Worm (Caenorhabditis elegans) whole organism, dauer: ENCODE results near the gene T27A10.2.

Experiments
- unc-62 ChIP-seq: sonication (generic microtip); optimal IDR thresholded peaks from 2 replicates; lab custom pipeline; 2017; ENCODE audit warnings: missing biosample characterization, missing genetic modification reagents, missing genetic modification characterization

Gene T27A10.2

DNA sequence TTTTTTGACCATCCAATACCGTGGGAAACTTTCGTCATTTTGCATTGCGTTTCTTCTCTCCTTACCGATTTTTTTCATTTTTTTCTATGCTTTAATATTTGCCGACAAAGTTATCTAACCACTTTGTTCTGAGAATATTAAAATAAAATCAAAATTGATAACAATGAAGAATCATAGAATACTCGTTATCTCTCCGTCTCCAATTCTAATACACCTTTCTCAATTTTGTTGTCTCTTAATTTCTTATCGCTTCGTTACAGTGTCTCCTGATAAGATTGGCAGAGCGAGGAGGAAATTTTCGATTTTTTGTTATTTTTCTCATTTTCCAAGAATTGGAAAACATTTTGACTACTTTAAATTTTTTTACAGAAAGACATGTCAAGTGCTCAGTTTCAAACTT, 9.5 kb upstream of the T27A10.2 start, which contains the start of gene ckc-1:
Gene ckc-1, plus strand, starts transcription at position 368 of the 400 bp plus-strand sequence.
- no peak for TF ChIP-seq unc-62 (GFP tag; lab: Kevin White, UChicago)

DNA sequence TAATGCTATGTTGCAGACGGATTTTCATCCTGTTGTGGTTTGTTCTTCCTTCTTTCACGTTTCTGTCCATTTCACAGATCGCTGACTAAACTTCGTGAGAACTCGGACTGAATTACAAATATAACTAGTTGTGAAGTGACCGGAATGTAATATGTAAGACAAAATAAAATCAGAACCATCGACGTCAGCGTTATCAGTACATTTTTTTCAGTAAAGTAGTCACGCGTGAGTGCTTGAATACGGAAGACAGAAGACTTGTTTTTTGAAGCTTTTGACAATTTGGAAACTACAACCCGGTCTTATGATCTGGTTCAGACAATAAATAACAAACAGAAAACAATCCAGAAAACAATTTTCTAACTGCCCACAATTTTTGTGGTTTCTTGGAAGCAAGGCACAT, 3.9 kb upstream of the T27A10.2 start:
- no peak for TF ChIP-seq unc-62 (GFP tag; lab: Kevin White, UChicago)

DNA sequence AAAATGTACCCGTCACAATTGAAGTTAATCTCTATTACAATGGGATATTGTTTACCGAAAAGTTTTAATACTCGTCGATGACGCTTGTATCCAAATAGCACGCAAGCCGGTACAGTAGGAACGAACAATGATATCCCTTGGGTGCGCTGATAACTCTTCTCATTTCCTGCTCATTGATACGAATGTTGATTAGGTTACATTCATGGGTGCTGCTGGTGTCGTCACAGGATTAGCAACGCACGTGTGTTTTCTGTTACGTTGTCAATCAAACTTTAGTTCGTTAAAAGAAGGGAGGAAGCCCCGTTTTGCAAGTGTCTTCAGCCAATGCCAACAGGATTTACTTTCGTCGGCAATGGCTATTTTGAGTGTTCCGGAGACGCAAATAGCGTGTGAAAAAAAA, 2.3 kb upstream of the T27A10.2 start:
- no peak for TF ChIP-seq unc-62 (GFP tag; lab: Kevin White, UChicago)

DNA sequence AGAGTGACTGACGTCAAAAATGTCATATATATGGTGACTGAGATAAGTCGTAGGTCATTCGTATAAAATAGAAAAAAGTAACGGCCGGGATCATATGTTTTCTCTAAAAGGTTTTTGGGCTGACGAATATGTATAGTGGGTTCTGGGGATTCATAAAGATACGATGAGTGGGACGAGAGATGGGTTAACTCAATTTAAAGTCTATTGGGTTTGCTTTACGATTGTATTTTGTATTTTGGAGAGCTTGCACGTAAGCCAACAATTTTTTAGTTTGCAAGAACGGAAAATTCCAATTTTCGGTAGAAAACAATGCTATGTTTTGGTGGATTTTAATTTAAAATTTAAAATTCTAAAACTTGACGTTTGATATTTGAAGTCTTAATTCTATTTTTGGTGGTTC, 1.3 kb upstream of the T27A10.2 start:
- no peak for TF ChIP-seq unc-62 (GFP tag; lab: Kevin White, UChicago)

DNA sequence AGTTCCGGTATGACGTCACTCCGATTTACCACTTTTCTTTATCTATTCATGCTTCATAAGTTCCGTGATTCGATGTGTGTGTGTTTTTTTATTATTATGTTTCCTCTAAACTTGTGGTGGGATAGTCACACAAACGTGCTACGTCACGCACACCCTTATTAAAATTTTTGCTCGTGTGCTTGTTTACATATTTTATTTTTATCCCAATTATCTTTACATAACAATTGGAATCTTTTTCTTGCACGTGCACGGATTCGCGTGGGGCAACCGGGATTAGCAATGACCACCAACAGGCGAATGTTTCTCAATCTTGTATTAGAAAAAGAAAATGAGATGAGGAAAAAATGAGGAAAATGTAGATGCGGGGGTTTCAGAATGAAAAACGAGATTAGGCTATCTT, 4.8 kb downstream of the T27A10.2 start:
- no peak for TF ChIP-seq unc-62 (GFP tag; lab: Kevin White, UChicago)

DNA sequence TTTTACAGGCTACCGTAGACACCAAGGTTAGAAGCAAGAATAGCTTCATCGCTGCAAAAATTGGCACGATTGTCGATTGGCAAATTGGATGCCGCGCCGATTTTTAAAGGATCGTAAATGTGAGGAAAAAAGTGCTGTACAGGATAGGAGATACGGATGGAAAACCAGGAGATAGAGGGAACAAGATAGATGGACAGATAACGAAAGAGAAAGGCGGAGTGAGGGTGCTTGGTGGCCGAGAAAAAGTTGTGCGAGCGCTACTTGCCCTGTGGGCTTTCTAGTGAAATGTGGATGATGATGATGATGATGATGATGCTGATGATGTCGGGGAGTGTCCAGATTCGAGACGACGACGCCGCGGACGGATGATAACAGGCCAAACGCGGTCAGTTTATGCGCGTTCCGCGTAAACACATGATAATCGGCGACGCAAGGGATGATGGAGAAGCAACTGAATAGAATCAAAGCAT, 10.6 kb downstream of the T27A10.2 start, which contains the start of gene T27A10.6:
Gene T27A10.6, minus strand, starts transcription at position 51 of the 470 bp plus-strand sequence.
- TF ChIP-seq unc-62 (GFP tag; lab: Kevin White, UChicago), result no peak

DNA sequence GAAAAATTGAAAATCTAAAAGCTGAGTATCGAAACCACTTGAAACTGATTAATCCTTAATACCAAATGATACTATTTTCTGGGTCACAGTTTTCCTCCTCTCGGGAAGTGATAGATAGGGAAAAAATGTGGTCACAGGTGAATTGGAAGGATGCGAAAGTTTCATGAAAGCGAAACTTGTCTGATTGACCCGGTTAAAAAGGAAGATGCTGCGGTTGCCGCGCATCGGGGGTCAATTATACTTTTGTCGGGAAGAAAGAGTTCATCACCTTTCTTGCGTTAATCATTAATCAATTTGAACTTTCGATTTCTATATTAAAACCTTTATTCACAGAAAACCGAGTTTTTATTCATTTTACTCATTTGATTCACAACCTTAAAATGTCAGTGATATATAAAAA, 11.2 kb downstream of the T27A10.2 start:
- TF ChIP-seq unc-62 (GFP tag; lab: Kevin White, UChicago), result no peak

DNA sequence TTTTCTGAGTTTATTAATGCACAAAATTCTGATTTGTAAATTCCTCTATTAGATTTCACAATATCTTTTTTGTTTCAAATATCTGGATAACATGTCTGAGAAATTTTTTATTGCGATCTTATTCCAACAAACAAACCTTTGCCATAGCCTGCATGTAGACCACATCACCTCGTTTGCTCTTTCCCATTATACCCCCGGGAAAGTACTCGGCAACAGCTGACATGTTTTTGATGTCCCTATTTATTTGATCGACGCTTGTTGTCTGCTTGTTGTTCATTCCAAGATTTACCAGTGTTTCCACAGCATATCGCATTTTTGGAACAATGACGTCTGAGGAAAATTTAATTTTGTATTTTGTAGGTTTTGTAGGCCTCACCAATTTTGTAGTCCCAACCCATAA, 14.1 kb downstream of the T27A10.2 start:
- TF ChIP-seq unc-62 (GFP tag; lab: Kevin White, UChicago), result no peak

DNA sequence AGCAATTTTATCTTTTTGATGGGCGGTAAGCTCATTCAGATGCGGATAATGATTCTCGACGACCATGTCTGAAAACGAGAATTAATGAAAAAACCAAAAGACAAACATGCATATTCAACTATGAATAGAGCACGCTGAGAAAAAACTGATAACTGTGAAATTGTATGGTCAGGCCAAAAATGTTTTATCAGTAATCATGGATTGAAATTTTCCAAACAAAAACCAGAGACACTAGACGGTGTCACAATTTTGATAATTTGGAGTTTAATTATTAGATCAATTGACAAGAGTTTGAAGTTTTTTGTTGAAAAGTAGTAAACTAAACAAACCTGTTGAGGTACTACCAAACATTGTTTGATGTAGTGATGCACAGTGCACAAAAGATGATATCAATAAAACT, 14.6 kb downstream of the T27A10.2 start, which contains the start of gene cgr-1:
Gene cgr-1, minus strand, starts transcription at position 68 of the 400 bp plus-strand sequence.
- no peak for TF ChIP-seq unc-62 (GFP tag; lab: Kevin White, UChicago)

DNA sequence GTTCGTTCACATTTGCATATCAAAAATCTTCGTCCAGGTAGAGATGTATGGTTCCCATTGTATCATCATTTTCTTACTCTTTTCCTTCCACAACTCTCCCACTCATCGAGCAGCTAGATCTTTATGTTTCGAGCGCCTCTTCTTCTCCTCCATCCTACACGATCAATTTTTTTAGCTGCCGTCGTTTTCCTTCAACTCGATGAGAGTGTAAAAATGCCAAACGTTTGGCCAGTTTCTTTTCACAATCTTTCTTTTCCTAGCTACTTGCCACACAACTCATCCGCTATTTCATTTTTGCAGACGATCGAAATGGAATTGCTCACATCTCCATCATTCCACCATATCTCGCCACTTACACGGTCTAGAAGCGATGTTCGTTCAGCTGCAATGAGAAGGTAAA, 15.8 kb downstream of the T27A10.2 start, which contains the start of gene C18B2.3:
Gene C18B2.3, plus strand, starts transcription at position 301 of the 400 bp plus-strand sequence.
- no peak for TF ChIP-seq unc-62 (GFP tag; lab: Kevin White, UChicago)

DNA sequence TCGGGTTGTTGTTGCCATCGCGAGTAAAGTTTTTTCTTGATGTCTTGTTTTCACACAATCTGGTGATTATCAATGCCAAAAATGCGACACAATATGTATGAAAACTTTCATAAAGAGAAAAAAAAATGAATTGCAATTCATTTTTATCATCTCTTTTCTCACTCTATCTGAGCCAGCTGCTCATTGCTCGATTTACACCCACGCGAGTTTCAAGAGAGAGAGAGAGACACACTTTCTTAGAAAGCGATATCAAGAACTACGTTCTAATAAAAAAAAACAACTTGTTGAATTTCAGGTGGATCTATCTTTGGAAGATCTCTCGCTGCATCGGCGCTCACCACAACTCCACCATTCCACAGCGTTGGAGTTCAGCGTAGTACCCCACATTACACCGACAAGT, 16.9 kb downstream of the T27A10.2 start:
- no peak for TF ChIP-seq unc-62 (GFP tag; lab: Kevin White, UChicago)

DNA sequence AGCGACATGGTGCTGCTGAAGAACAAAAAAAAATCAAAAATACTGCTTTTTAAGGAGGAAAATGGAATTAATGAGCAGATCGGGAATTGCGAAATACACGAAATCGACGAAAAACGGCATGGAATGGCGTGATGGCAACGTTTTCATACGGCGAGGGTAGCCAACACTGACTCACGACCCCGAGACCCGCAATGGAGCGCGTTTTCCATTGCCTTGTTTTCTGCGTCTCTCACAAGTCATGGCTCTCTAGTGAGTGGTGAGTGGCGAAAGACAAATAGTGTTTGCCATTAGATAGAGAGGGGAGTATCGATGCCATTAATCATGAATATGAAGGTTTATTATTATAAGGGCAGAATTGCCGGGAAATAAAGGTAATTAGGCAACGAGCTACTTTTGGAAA, 20.0 kb downstream of the T27A10.2 start, which contains the start of gene C18B2.4:
Gene C18B2.4, minus strand, starts transcription at position 15 of the 400 bp plus-strand sequence.
- no peak for TF ChIP-seq unc-62 (GFP tag; lab: Kevin White, UChicago)

DNA sequence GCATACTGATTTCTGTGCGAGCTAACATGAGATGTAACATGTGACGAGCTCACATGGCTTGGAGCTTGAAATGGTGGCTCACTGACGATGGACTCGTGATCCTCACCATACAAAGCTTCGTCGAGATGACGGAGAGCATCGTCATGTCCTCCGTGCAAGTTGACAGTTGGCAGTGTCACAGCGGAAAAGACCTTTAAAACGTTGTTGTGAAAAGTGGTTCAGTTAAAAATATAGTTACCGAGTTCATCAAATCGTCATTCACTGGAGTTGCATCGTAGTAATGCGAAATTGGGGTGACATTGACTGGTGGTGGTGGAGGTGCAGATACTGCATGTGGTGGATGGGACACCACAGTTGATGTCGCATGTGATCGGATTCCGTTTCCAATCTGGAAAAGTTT, 24.7 kb downstream of the T27A10.2 start:
- TF ChIP-seq unc-62 (GFP tag; lab: Kevin White, UChicago), result no peak

DNA sequence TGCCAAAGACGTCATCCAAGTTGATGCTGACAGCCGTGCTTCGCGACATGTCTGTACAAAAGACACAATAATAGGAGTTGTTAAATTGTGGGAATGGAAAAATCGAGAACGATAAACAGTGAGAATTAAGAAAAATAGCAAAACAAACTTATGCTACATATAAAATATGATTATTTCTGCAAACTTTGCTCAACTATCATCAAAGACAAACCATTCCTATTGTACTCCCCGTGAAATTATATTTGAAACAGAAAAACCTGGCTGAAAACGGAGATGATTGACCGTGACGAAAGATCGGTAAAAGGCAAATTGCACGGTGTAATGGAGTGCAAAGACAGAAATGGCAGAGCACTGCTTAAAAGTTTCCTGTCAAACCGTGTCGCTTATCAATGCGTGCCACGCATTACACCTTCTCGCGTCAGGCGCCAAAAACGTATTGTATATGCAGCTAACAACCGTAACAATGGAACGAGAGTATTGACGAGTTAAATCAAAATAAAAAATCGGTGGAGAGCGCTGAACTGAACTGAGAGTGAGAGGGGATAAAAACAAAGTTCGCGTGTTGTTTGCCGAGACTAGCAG, 25.4 kb downstream of the T27A10.2 start, which contains the start of gene C18B2.5:
Gene C18B2.5, minus strand, starts transcription at position 51 of the 582 bp plus-strand sequence.
- no peak for TF ChIP-seq unc-62 (GFP tag; lab: Kevin White, UChicago)

DNA sequence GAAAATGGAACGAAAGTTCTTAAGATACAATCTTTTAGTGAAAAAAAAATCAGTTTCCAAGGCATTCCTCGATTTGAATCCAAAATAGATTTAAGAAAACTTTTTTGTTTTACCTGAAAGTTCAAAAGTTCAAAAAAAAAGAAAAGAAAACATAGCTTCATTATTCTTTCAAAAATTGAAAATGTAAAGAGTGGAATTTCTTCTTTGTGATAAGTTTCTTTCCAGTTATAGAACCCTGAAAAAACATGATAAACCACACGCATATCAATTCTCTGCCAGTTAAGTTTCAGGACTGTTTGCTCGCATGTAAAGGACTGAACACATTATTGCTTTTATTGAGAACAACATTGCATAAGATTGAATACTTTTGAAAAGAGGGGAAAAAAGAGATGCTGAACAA, 26.0 kb downstream of the T27A10.2 start:
- no peak for TF ChIP-seq unc-62 (GFP tag; lab: Kevin White, UChicago)

DNA sequence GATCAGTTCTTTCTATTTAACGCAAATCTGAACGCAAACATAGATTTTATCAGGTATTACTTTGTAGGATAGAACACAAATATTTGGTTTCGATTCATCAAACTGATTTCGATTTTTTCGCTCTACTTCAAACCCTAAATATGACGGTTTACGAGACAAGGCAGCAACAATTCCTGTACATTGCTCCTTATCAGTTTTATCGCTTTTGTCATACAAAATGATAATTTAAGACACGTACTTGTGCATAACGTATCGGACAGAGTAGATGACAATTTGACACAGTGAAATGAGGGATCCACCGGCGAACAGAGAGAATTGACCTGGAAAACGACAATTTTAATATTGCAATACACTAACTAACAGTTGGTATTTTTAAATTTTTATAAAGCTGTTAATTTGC, 27.9 kb downstream of the T27A10.2 start:
- no peak for TF ChIP-seq unc-62 (GFP tag; lab: Kevin White, UChicago)

DNA sequence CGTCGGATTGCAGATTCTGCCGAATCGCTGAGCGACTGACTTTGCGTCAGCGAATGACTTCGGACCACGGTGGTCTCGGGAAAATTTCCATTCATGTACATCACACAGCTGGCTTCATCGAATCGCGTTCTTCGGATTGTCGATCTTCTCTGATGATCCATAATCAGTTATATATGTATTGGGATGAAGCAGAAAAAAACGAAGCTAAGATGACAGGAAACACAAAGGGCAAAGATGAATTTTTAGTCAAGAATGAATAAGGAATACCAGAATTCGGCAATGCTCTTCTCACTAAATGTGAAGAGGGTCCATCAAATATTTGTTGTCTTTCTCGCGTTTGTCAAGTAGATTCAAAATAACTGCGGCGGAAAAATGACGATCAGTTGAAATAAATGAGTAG, 31.5 kb downstream of the T27A10.2 start, which contains the start of gene del-9:
Gene del-9, minus strand, starts transcription at position 101 of the 400 bp plus-strand sequence.
- no peak for TF ChIP-seq unc-62 (GFP tag; lab: Kevin White, UChicago)
